Fruit fly (Drosophila melanogaster): ENCODE data around the gene Ald1.

Gene Ald1

DNA sequence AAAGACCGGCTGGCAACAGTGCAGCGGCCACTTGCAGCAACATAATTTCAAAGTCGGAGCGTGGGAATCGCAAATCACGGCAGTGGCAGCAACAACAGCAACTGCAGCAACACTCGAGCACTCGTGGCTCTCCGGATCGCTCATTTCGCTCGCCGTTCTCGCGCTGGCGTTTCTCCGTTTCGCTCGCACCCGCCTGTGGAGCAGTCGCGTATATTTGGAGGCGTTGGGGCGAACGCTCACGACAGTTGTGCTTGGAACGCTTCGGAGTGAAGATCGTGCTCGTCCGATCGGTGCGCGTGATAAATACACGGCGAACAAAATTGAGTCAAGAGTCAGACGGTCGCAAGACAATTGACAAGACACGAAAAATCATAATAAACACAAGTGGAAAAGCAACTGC is 31.4 kb downstream of the Ald1 start, which contains the start of gene CG12290 (continued):
- TF ChIP-seq onecut (GFP tag; IDR thresholded peaks at IDR 0.05), result peak; percentile 33; the same call in 1 of the 2 replicates
- peak; percentile 53; the same call in 1 of the 3 replicates for TF ChIP-seq Doc3 (GFP tag; IDR thresholded peaks at IDR 0.05; ENCODE audit: partially characterized antibody)
- TF ChIP-seq CG10321 (GFP tag; IDR thresholded peaks at IDR 0.05), result no peak
- TF ChIP-seq Ets97D (GFP tag; optimal IDR thresholded peaks at IDR 0.05), result no peak
- no peak for TF ChIP-seq CG5245 (GFP tag; optimal IDR thresholded peaks at IDR 0.05)
- peak; percentile 13 for TF ChIP-seq CG12659 (GFP tag; optimal IDR thresholded peaks at IDR 0.05)
- peak; percentile 11 for TF ChIP-seq Blimp-1 (GFP tag; optimal IDR thresholded peaks at IDR 0.05)
- peak; percentile 2 for TF ChIP-seq Six4 (GFP tag; optimal IDR thresholded peaks at IDR 0.05)
- TF ChIP-seq Fer1 (GFP tag; optimal IDR thresholded peaks at IDR 0.05), result peak; percentile 21
- TF ChIP-seq ap (GFP tag; IDR thresholded peaks at IDR 0.05), result peak; percentile 41; the same call in 1 of the 2 replicates
- TF ChIP-seq CG31224 (GFP tag; IDR thresholded peaks at IDR 0.05), result 0 out of 2 replicates have a peak, but pooled peaks have one; percentile 14
- peak; percentile 34 for TF ChIP-seq CG15269 (tag; optimal IDR thresholded peaks at IDR 0.05)
- no peak for TF ChIP-seq cg (GFP tag; optimal IDR thresholded peaks at IDR 0.05)
- TF ChIP-seq CG10979 (tag; optimal IDR thresholded peaks at IDR 0.05), result no peak
- no peak for TF ChIP-seq CG12104 (GFP tag; optimal IDR thresholded peaks at IDR 0.05)
- no peak for TF ChIP-seq gcm2 (GFP tag; optimal IDR thresholded peaks at IDR 0.05)
- peak; percentile 32 for TF ChIP-seq Scr (GFP tag; IDR thresholded peaks at IDR 0.05; ENCODE audit: partially characterized antibody)
- TF ChIP-seq slou (GFP tag; optimal IDR thresholded peaks at IDR 0.05), result no peak
- TF ChIP-seq Med (GFP tag), result peak; percentile 93
- TF ChIP-seq CG14667 (GFP tag; IDR thresholded peaks at IDR 0.05), result no peak
- 0 out of 3 replicates have a peak, but pooled peaks have one; percentile 43 for TF ChIP-seq CG11695 (GFP tag; IDR thresholded peaks at IDR 0.05)
- peak; percentile 41 for TF ChIP-seq lab (GFP tag; optimal IDR thresholded peaks at IDR 0.05)
- peak; percentile 21 for TF ChIP-seq Vsx1 (GFP tag; optimal IDR thresholded peaks at IDR 0.05)
- TF ChIP-seq HmgD (GFP tag; optimal IDR thresholded peaks at IDR 0.05), result peak; percentile 27
- peak; percentile 19; the same call in 1 of the 2 replicates for TF ChIP-seq CG3847 (GFP tag; IDR thresholded peaks at IDR 0.05)
- TF ChIP-seq NFAT (GFP tag; IDR thresholded peaks at IDR 0.05), result peak; percentile 59
- TF ChIP-seq CG12769 (tag; optimal IDR thresholded peaks at IDR 0.05), result peak; percentile 51
- TF ChIP-seq ERR (GFP tag; optimal IDR thresholded peaks at IDR 0.05), result peak; percentile 31
- peak; percentile 75; the same call in 1 of the 2 replicates for TF ChIP-seq rib (GFP tag; IDR thresholded peaks at IDR 0.05)
- TF ChIP-seq hbn (GFP tag; IDR thresholded peaks at IDR 0.05; ENCODE audit: partially characterized antibody), result 0 out of 2 replicates have a peak, but pooled peaks have one; percentile 33
- TF ChIP-seq jigr1 (GFP tag; IDR thresholded peaks at IDR 0.05), result no peak
- no peak for TF ChIP-seq hb (GFP tag; IDR thresholded peaks at IDR 0.05; ENCODE audit: partially characterized antibody)
- no peak for TF ChIP-seq NC2α (GFP tag; optimal IDR thresholded peaks at IDR 0.05)
- peak; percentile 40 for TF ChIP-seq CHES-1-like (GFP tag; optimal IDR thresholded peaks at IDR 0.05)
- no peak for TF ChIP-seq CG3065 (GFP tag; optimal IDR thresholded peaks at IDR 0.05)
- TF ChIP-seq Xrp1 (GFP tag; IDR thresholded peaks at IDR 0.05), result peak; percentile 31; the same call in 1 of the 2 replicates
- TF ChIP-seq CG17359 (tag; optimal IDR thresholded peaks at IDR 0.05), result no peak
- peak; percentile 48 for TF ChIP-seq Atf-2 (GFP tag; optimal IDR thresholded peaks at IDR 0.05)
- peak; percentile 39 for TF ChIP-seq lilli (GFP tag; optimal IDR thresholded peaks at IDR 0.05)
- TF ChIP-seq Nf-YA (GFP tag; IDR thresholded peaks at IDR 0.05), result peak; percentile 25; the same call in 1 of the 2 replicates
- no peak for TF ChIP-seq CG8290 (GFP tag; optimal IDR thresholded peaks at IDR 0.05)
- peak in 1 of 2 experiments; percentile 68 for TF ChIP-seq CG8290 (tag; optimal IDR thresholded peaks at IDR 0.05)
- TF ChIP-seq croc (GFP tag; conservative IDR thresholded peaks at IDR 0.05), result no peak
- peak; percentile 2 for TF ChIP-seq oc (tag; optimal IDR thresholded peaks at IDR 0.05)
- TF ChIP-seq Mad (GFP tag; optimal IDR thresholded peaks at IDR 0.05), result no peak
- TF ChIP-seq ems (GFP tag; optimal IDR thresholded peaks at IDR 0.05), result peak; percentile 28
- TF ChIP-seq CG34224 (GFP tag; IDR thresholded peaks at IDR 0.05; ENCODE audit: partially characterized antibody), result peak; percentile 69
- TF ChIP-seq ftz-f1 (GFP tag; optimal IDR thresholded peaks at IDR 0.05), result peak; percentile 50
- TF ChIP-seq CG16815 (GFP tag; optimal IDR thresholded peaks at IDR 0.05), result no peak
- peak; percentile 22 for TF ChIP-seq Xbp1 (GFP tag; optimal IDR thresholded peaks at IDR 0.05)
- 0 out of 2 replicates have a peak, but pooled peaks have one; percentile 12 for TF ChIP-seq CG6689 (GFP tag; IDR thresholded peaks at IDR 0.05)
